Worm (Caenorhabditis elegans) whole organism, L3 larva: Measurements from ENCODE around the gene her-1.

Experiments
- R02D3.7 ChIP-seq: fragments of 150-350 bp; optimal IDR thresholded peaks from 2 replicates; lab custom pipeline; 2014; ENCODE audit warnings: missing biosample characterization, missing genetic modification characterization
- ZK546.5 ChIP-seq: sonication (generic microtip); optimal IDR thresholded peaks from 2 replicates; lab custom pipeline; 2017; ENCODE audit warnings: missing biosample characterization, missing genetic modification characterization
- aly-2 ChIP-seq: fragments of 150-350 bp; optimal IDR thresholded peaks from 2 replicates; lab custom pipeline; 2014; ENCODE audit warnings: missing biosample characterization, missing genetic modification characterization
- ama-1 ChIP-seq: fragments of 150-350 bp; optimal IDR thresholded peaks from 2 replicates; lab custom pipeline; 2018
- ceh-16 ChIP-seq: sonication (generic microtip); optimal IDR thresholded peaks from 2 replicates; lab custom pipeline; 2017; ENCODE audit warnings: missing biosample characterization, missing genetic modification characterization
- ceh-82 ChIP-seq: fragments of 150-350 bp; optimal IDR thresholded peaks from 2 replicates; lab custom pipeline; 2014; ENCODE audit warnings: missing biosample characterization, missing genetic modification characterization
- ceh-9 ChIP-seq: sonication (generic microtip); optimal IDR thresholded peaks from 2 replicates; lab custom pipeline; 2018; ENCODE audit warnings: missing biosample characterization, missing genetic modification characterization
- daf-12 ChIP-seq: fragments of 150-350 bp; optimal IDR thresholded peaks from 2 replicates; lab custom pipeline; 2014; ENCODE audit warnings: missing biosample characterization, missing genetic modification reagents, missing genetic modification characterization
- egl-5 ChIP-seq: fragments of 150-350 bp; optimal IDR thresholded peaks from 2 replicates; lab custom pipeline; 2017; ENCODE audit warnings: missing biosample characterization, missing genetic modification reagents, missing genetic modification characterization, inconsistent platforms
- elt-2 ChIP-seq: sonication (generic microtip); optimal IDR thresholded peaks from 2 replicates; lab custom pipeline; 2016; ENCODE audit warnings: missing genetic modification reagents, mild to moderate bottlenecking, missing genetic modification characterization, missing compliant biosample characterization
- fkh-10 ChIP-seq: sonication (generic microtip); optimal IDR thresholded peaks from 2 replicates; lab custom pipeline; 2017; ENCODE audit warnings: missing biosample characterization, missing genetic modification reagents, missing genetic modification characterization
- fkh-2 ChIP-seq: fragments of 150-350 bp; optimal IDR thresholded peaks from 2 replicates; lab custom pipeline; 2014; ENCODE audit warnings: missing biosample characterization, missing genetic modification reagents, missing genetic modification characterization
- fos-1 ChIP-seq: fragments of 150-350 bp; optimal IDR thresholded peaks from 2 replicates; lab custom pipeline; 2014; ENCODE audit warnings: missing biosample characterization, missing genetic modification characterization
- hmg-11 ChIP-seq: sonication (generic microtip); optimal IDR thresholded peaks from 2 replicates; lab custom pipeline; 2016; ENCODE audit warnings: missing genetic modification characterization, missing compliant biosample characterization
- jun-1 ChIP-seq: fragments of 150-350 bp; optimal IDR thresholded peaks from 2 replicates; lab custom pipeline; 2014; ENCODE audit warnings: missing biosample characterization, missing genetic modification reagents, missing genetic modification characterization
- lin-15B ChIP-seq: fragments of 150-350 bp; optimal IDR thresholded peaks from 2 replicates; lab custom pipeline; 2014; ENCODE audit warnings: missing biosample characterization, missing genetic modification characterization
- lin-39 ChIP-seq: fragments of 150-350 bp; optimal IDR thresholded peaks from 2 replicates; lab custom pipeline; 2018; ENCODE audit warnings: missing biosample characterization, missing genetic modification reagents, missing genetic modification characterization
- lsy-12 ChIP-seq: sonication (generic microtip); optimal IDR thresholded peaks from 2 replicates; lab custom pipeline; 2016; ENCODE audit warnings: mild to moderate bottlenecking, missing genetic modification characterization, missing compliant biosample characterization
- mdl-1 ChIP-seq: fragments of 150-350 bp; optimal IDR thresholded peaks from 2 replicates; lab custom pipeline; 2014; ENCODE audit warnings: missing biosample characterization, missing genetic modification characterization
- mml-1 ChIP-seq: fragments of 150-350 bp; sonication (generic microtip); optimal IDR thresholded peaks from 3 replicates; lab custom pipeline; 2014; ENCODE audit warnings: missing biosample characterization, missing genetic modification characterization
- nfya-1 ChIP-seq: sonication (generic microtip); optimal IDR thresholded peaks from 2 replicates; lab custom pipeline; 2017; ENCODE audit warnings: missing genetic modification characterization, mild to moderate bottlenecking, missing compliant biosample characterization, antibody characterized with exemption, moderate library complexity; ENCODE audit not compliant: insufficient read depth
- nhr-11 ChIP-seq: fragments of 150-350 bp; optimal IDR thresholded peaks from 2 replicates; lab custom pipeline; 2014; ENCODE audit warnings: missing biosample characterization, missing genetic modification characterization
- nhr-12 ChIP-seq: fragments of 150-350 bp; optimal IDR thresholded peaks from 2 replicates; lab custom pipeline; 2014; ENCODE audit warnings: missing biosample characterization, missing genetic modification characterization
- nhr-23 ChIP-seq: fragments of 150-350 bp; optimal IDR thresholded peaks from 2 replicates; lab custom pipeline; 2014; ENCODE audit warnings: missing biosample characterization, missing genetic modification reagents, missing genetic modification characterization
- nhr-237 ChIP-seq: fragments of 150-350 bp; optimal IDR thresholded peaks from 2 replicates; lab custom pipeline; 2014; ENCODE audit warnings: missing biosample characterization, missing genetic modification characterization
- nhr-25 ChIP-seq: sonication (generic microtip); optimal IDR thresholded peaks from 2 replicates; lab custom pipeline; 2017; ENCODE audit warnings: missing biosample characterization, missing genetic modification characterization
- nhr-28 ChIP-seq: fragments of 150-350 bp; optimal IDR thresholded peaks from 2 replicates; lab custom pipeline; 2014; ENCODE audit warnings: missing biosample characterization, missing genetic modification characterization
- nhr-43 ChIP-seq: sonication (generic microtip); optimal IDR thresholded peaks from 2 replicates; lab custom pipeline; 2016; ENCODE audit warnings: mild to moderate bottlenecking, missing genetic modification characterization, missing compliant biosample characterization; ENCODE audit not compliant: poor library complexity, severe bottlenecking
- nhr-67 ChIP-seq: fragments of 150-350 bp; optimal IDR thresholded peaks from 2 replicates; lab custom pipeline; 2014; ENCODE audit warnings: missing biosample characterization, missing genetic modification characterization
- nhr-76 ChIP-seq: fragments of 150-350 bp; sonication (generic microtip); optimal IDR thresholded peaks from 5 replicates; lab custom pipeline; 2014; ENCODE audit warnings: missing biosample characterization, missing genetic modification characterization
- nhr-77 ChIP-seq: fragments of 150-350 bp; optimal IDR thresholded peaks from 2 replicates; lab custom pipeline; 2014; ENCODE audit warnings: missing biosample characterization, missing genetic modification characterization
- pha-4 ChIP-seq: fragments of 150-350 bp; optimal IDR thresholded peaks from 2 replicates; lab custom pipeline; 2014; ENCODE audit warnings: missing biosample characterization, missing genetic modification reagents, missing genetic modification characterization
- pqm-1 ChIP-seq: fragments of 150-350 bp; optimal IDR thresholded peaks from 2 replicates; lab custom pipeline; 2017; ENCODE audit warnings: missing biosample characterization, missing genetic modification characterization, inconsistent platforms
- skn-1 ChIP-seq: fragments of 150-350 bp; optimal IDR thresholded peaks from 2 replicates; lab custom pipeline; 2014; ENCODE audit warnings: missing biosample characterization, missing genetic modification characterization
- snpc-4 ChIP-seq: fragments of 150-350 bp; optimal IDR thresholded peaks from 2 replicates; lab custom pipeline; 2014; ENCODE audit warnings: missing biosample characterization, missing genetic modification characterization
- tbx-2 ChIP-seq: sonication (generic microtip); optimal IDR thresholded peaks from 2 replicates; lab custom pipeline; 2016; ENCODE audit warnings: mild to moderate bottlenecking, missing genetic modification characterization, missing compliant biosample characterization
- unc-39 ChIP-seq: sonication (generic microtip); optimal IDR thresholded peaks from 4 replicates; lab custom pipeline; 2017; ENCODE audit warnings: missing biosample characterization, missing genetic modification characterization
- unc-62 ChIP-seq: fragments of 150-350 bp; sonication (generic microtip); optimal IDR thresholded peaks from 4 replicates; lab custom pipeline; 2014; ENCODE audit warnings: missing biosample characterization, missing genetic modification reagents, missing genetic modification characterization
- zag-1 ChIP-seq: fragments of 150-350 bp; optimal IDR thresholded peaks from 2 replicates; lab custom pipeline; 2014; ENCODE audit warnings: missing biosample characterization, missing genetic modification characterization
- ztf-4 ChIP-seq: fragments of 150-350 bp; optimal IDR thresholded peaks from 2 replicates; lab custom pipeline; 2014; ENCODE audit warnings: missing biosample characterization, missing genetic modification characterization

Gene her-1

ce11 chrV:9690728-9691127, 6.1 kb upstream of the her-1 start (continued):
- TF ChIP-seq skn-1 (tag; lab: Kevin White, UChicago) (peak; percentile 22), pha-4 (tag; lab: Kevin White, UChicago) (peak; percentile 57), mml-1 (tag; lab: Kevin White, UChicago) (no peak), ZK546.5 (tag; lab: Kevin White, UChicago) (no peak), lin-15B (tag; lab: Kevin White, UChicago) (peak; percentile 41), nhr-237 (no peak), nhr-11 (no peak), ceh-9 (no peak), mdl-1 (tag; lab: Kevin White, UChicago) (no peak), ama-1 (no peak), daf-12 (tag; lab: Kevin White, UChicago) (no peak), elt-2 (tag; lab: Kevin White, UChicago) (peak; percentile 11), nhr-67 (tag; lab: Kevin White, UChicago) (no peak), unc-39 (tag; lab: Kevin White, UChicago) (no peak), zag-1 (tag; lab: Kevin White, UChicago) (no peak), pqm-1 (tag; lab: Kevin White, UChicago) (no peak), unc-62 (GFP tag; lab: Kevin White, UChicago) (no peak), lsy-12 (peak; percentile 15), tbx-2 (no peak), egl-5 (no peak)

- peak; percentile 12 for TF ChIP-seq egl-5
- no peak for TF ChIP-seq fos-1 (tag; lab: Kevin White, UChicago)
- peak; percentile 38 for TF ChIP-seq lin-15B (tag; lab: Kevin White, UChicago)
- no peak for TF ChIP-seq ztf-4 (tag; lab: Kevin White, UChicago)
- TF ChIP-seq ceh-9 = no peak
- TF ChIP-seq nhr-28 (tag; lab: Kevin White, UChicago) = no peak
- no peak for TF ChIP-seq nhr-76
- TF ChIP-seq hmg-11 (tag; lab: Kevin White, UChicago) = peak; percentile 45
- peak; percentile 20 for TF ChIP-seq snpc-4 (tag; lab: Kevin White, UChicago)
- TF ChIP-seq R02D3.7 (tag; lab: Kevin White, UChicago) = no peak
- TF ChIP-seq lin-39 (tag; lab: Kevin White, UChicago) = peak; percentile 59
- TF ChIP-seq nfya-1 (tag; lab: Kevin White, UChicago) = peak; percentile 84
- no peak for TF ChIP-seq daf-12 (tag; lab: Kevin White, UChicago)
- no peak for TF ChIP-seq jun-1 (tag; lab: Kevin White, UChicago)
- TF ChIP-seq zag-1 (tag; lab: Kevin White, UChicago) = no peak
- no peak for TF ChIP-seq nhr-43
- no peak for TF ChIP-seq pqm-1 (tag; lab: Kevin White, UChicago)
- TF ChIP-seq pha-4 (tag; lab: Kevin White, UChicago) = peak; percentile 51
- TF ChIP-seq nhr-25 = no peak
- TF ChIP-seq nhr-67 (tag; lab: Kevin White, UChicago) = no peak
- TF ChIP-seq mdl-1 (tag; lab: Kevin White, UChicago) = no peak
- no peak for TF ChIP-seq unc-39 (tag; lab: Kevin White, UChicago)
- no peak for TF ChIP-seq ceh-16 (tag; lab: Kevin White, UChicago)
- peak; percentile 43 for TF ChIP-seq elt-2 (tag; lab: Kevin White, UChicago)
- no peak for TF ChIP-seq skn-1 (tag; lab: Kevin White, UChicago)
- no peak for TF ChIP-seq nhr-23
- no peak for TF ChIP-seq ceh-82
- no peak for TF ChIP-seq fkh-2 (tag; lab: Kevin White, UChicago)
- TF ChIP-seq ZK546.5 (tag; lab: Kevin White, UChicago) = no peak
- no peak for TF ChIP-seq nhr-12 (tag; lab: Kevin White, UChicago)
- TF ChIP-seq nhr-77 (tag; lab: Kevin White, UChicago) = no peak
- peak; percentile 17 for TF ChIP-seq fkh-10 (GFP tag; lab: Kevin White, UChicago)
- TF ChIP-seq ama-1 = no peak
Measured at ce11 chrV:9692109-9692581, 4.7 kb upstream of the her-1 start, which contains the start of gene ztf-9. Gene ztf-9 (minus strand): TSS chrV:9692159.

- TF ChIP-seq ceh-82 (no peak), zag-1 (tag; lab: Kevin White, UChicago) (no peak), nhr-28 (tag; lab: Kevin White, UChicago) (no peak), aly-2 (tag; lab: Kevin White, UChicago) (no peak), ama-1 (no peak), lsy-12 (no peak), nhr-67 (tag; lab: Kevin White, UChicago) (no peak)
Measured at ce11 chrV:9692649-9693112, 4.1 kb upstream of the her-1 start, which contains the start of gene ZK287.7. Gene ZK287.7 (plus strand): TSS chrV:9693062.
